Fruit fly (Drosophila melanogaster) whole organism, prepupa: ENCODE data around the gene CG7368.

Source experiments
- CG10631 ChIP-seq: fragments of 200-800 bp; sonication (Bioruptor generic); optimal IDR thresholded peaks from 2 replicates; lab custom pipeline; 2016; ENCODE audit warnings: missing biosample characterization, missing genetic modification characterization
- CG10669 ChIP-seq: fragments of 200-800 bp; sonication (Bioruptor generic); optimal IDR thresholded peaks from 3 replicates; lab custom pipeline; 2018; ENCODE audit warnings: missing biosample characterization, mild to moderate bottlenecking, missing genetic modification characterization, moderate library complexity
- CG11902 ChIP-seq: fragments of 200-800 bp; sonication (Bioruptor generic); optimal IDR thresholded peaks from 3 replicates; lab custom pipeline; 2016; ENCODE audit warnings: missing biosample characterization, missing genetic modification characterization
- CG15336 ChIP-seq: fragments of 200-800 bp; sonication (Bioruptor generic); IDR thresholded peaks from 2 replicates; pipeline ENCODE4 v1.3.6; 2022; ENCODE audit warnings: missing biosample characterization, missing genetic modification characterization
- CG1621 ChIP-seq: fragments of 200-800 bp; sonication (Bioruptor generic); optimal IDR thresholded peaks from 3 replicates; lab custom pipeline; 2018; ENCODE audit warnings: missing biosample characterization, mild to moderate bottlenecking, missing genetic modification characterization
- CG3032 ChIP-seq: fragments of 200-800 bp; optimal IDR thresholded peaks from 2 replicates; lab custom pipeline; 2019; ENCODE audit warnings: missing biosample characterization, mild to moderate bottlenecking, missing genetic modification characterization, moderate library complexity
- CG32006 ChIP-seq: fragments of 200-800 bp; sonication (Bioruptor generic); optimal IDR thresholded peaks from 3 replicates; lab custom pipeline; 2017; ENCODE audit warnings: missing biosample characterization, mild to moderate bottlenecking, missing genetic modification characterization
- CG34406 ChIP-seq: fragments of 200-800 bp; sonication (Bioruptor generic); optimal IDR thresholded peaks from 3 replicates; lab custom pipeline; 2016; ENCODE audit warnings: missing biosample characterization, missing genetic modification characterization
- CG4318 ChIP-seq: fragments of 200-800 bp; sonication (Bioruptor generic); optimal IDR thresholded peaks from 3 replicates; lab custom pipeline; 2017; ENCODE audit warnings: missing biosample characterization, mild to moderate bottlenecking, missing genetic modification characterization
- CG6163 ChIP-seq: fragments of 200-800 bp; sonication (Bioruptor generic); IDR thresholded peaks from 3 replicates; pipeline ENCODE4 v1.3.6; 2022; ENCODE audit warnings: missing biosample characterization, missing genetic modification characterization
- CG6276 ChIP-seq: fragments of 200-800 bp; sonication (Bioruptor generic); optimal IDR thresholded peaks from 2 replicates; lab custom pipeline; 2017; ENCODE audit warnings: missing biosample characterization, mild to moderate bottlenecking, missing genetic modification characterization
- CG6808 ChIP-seq: fragments of 200-800 bp; sonication (Bioruptor generic); optimal IDR thresholded peaks from 3 replicates; lab custom pipeline; 2017; ENCODE audit warnings: missing biosample characterization, missing genetic modification characterization, mild to moderate bottlenecking, moderate library complexity, missing genetic modification reagents
- CG6854 ChIP-seq: fragments of 200-800 bp; sonication (Bioruptor generic); optimal IDR thresholded peaks from 2 replicates; lab custom pipeline; 2017; ENCODE audit warnings: missing biosample characterization, mild to moderate bottlenecking, missing genetic modification characterization
- CG7368 ChIP-seq: fragments of 200-800 bp; sonication (Bioruptor generic); optimal IDR thresholded peaks from 3 replicates; lab custom pipeline; 2016; ENCODE audit warnings: missing biosample characterization, missing genetic modification characterization
- CG8119 ChIP-seq: fragments of 200-800 bp; sonication (Bioruptor generic); IDR thresholded peaks from 3 replicates; pipeline ENCODE4 v1.3.6; 2022; ENCODE audit warnings: missing biosample characterization, missing genetic modification characterization
- CG8319 ChIP-seq: fragments of 200-800 bp; sonication (Bioruptor generic); optimal IDR thresholded peaks from 3 replicates; lab custom pipeline; 2016; ENCODE audit warnings: missing biosample characterization, missing genetic modification characterization
- CG9139 ChIP-seq: fragments of 200-800 bp; sonication (Bioruptor generic); optimal IDR thresholded peaks from 3 replicates; lab custom pipeline; 2017; ENCODE audit warnings: missing biosample characterization, mild to moderate bottlenecking, missing genetic modification characterization
- Eip75B ChIP-seq: fragments of 200-800 bp; sonication (Bioruptor generic); optimal IDR thresholded peaks from 3 replicates; lab custom pipeline; 2016; ENCODE audit warnings: missing biosample characterization, missing genetic modification characterization
- Gug ChIP-seq: fragments of 200-800 bp; sonication (Bioruptor generic); IDR thresholded peaks from 2 replicates; pipeline ENCODE4 v1.3.6; 2022; ENCODE audit warnings: missing biosample characterization, missing genetic modification characterization
- Hr38 ChIP-seq: sonication (Bioruptor generic); optimal IDR thresholded peaks from 2 replicates; lab custom pipeline; 2016; ENCODE audit warnings: missing biosample characterization, missing genetic modification characterization
- Hr39 ChIP-seq: fragments of 200-800 bp; sonication (Bioruptor generic); optimal IDR thresholded peaks from 2 replicates; lab custom pipeline; 2016; ENCODE audit warnings: missing biosample characterization, missing genetic modification characterization
- Met ChIP-seq: fragments of 200-800 bp; sonication (Bioruptor generic); optimal IDR thresholded peaks from 3 replicates; lab custom pipeline; 2016; ENCODE audit warnings: missing biosample characterization, missing genetic modification characterization
- OdsH ChIP-seq: fragments of 200-800 bp; sonication (Bioruptor generic); optimal IDR thresholded peaks from 3 replicates; lab custom pipeline; 2016; ENCODE audit warnings: missing biosample characterization, missing genetic modification characterization
- Smox ChIP-seq: fragments of 200-800 bp; sonication (Bioruptor generic); optimal IDR thresholded peaks from 3 replicates; lab custom pipeline; 2016; ENCODE audit warnings: missing biosample characterization, missing genetic modification characterization
- Sox102F ChIP-seq: fragments of 200-800 bp; sonication (Bioruptor generic); optimal IDR thresholded peaks from 2 replicates; lab custom pipeline; 2016; ENCODE audit warnings: missing biosample characterization, mild to moderate bottlenecking, missing genetic modification characterization
- Sox14 ChIP-seq: fragments of 200-800 bp; sonication (Bioruptor generic); optimal IDR thresholded peaks from 3 replicates; lab custom pipeline; 2016; ENCODE audit warnings: missing biosample characterization, missing genetic modification characterization
- achi ChIP-seq: fragments of 200-800 bp; sonication (Bioruptor generic); optimal IDR thresholded peaks from 3 replicates; lab custom pipeline; 2016; ENCODE audit warnings: missing biosample characterization, missing genetic modification characterization
- acj6 ChIP-seq: fragments of 200-800 bp; sonication (Bioruptor generic); optimal IDR thresholded peaks from 3 replicates; lab custom pipeline; 2016; ENCODE audit warnings: missing biosample characterization, missing genetic modification characterization
- dac ChIP-seq: fragments of 200-800 bp; sonication (Bioruptor generic); optimal IDR thresholded peaks from 2 replicates; lab custom pipeline; 2017; ENCODE audit warnings: missing biosample characterization, mild to moderate bottlenecking, missing genetic modification characterization
- esn ChIP-seq: fragments of 200-800 bp; sonication (Bioruptor generic); optimal IDR thresholded peaks from 2 replicates; lab custom pipeline; 2016; ENCODE audit warnings: missing biosample characterization, mild to moderate bottlenecking, missing genetic modification characterization, moderate library complexity
- fd59A ChIP-seq: fragments of 200-800 bp; sonication (Bioruptor generic); optimal IDR thresholded peaks from 2 replicates; lab custom pipeline; 2017; ENCODE audit warnings: missing biosample characterization, mild to moderate bottlenecking, missing genetic modification characterization, missing genetic modification reagents
- fkh ChIP-seq: fragments of 200-800 bp; sonication (Bioruptor generic); optimal IDR thresholded peaks from 3 replicates; lab custom pipeline; 2017; ENCODE audit warnings: missing biosample characterization, mild to moderate bottlenecking, missing genetic modification characterization, moderate library complexity
- lz ChIP-seq: fragments of 200-800 bp; sonication (Bioruptor generic); optimal IDR thresholded peaks from 3 replicates; lab custom pipeline; 2016; ENCODE audit warnings: missing biosample characterization, missing genetic modification characterization
- net ChIP-seq: fragments of 200-800 bp; sonication (Bioruptor generic); optimal IDR thresholded peaks from 3 replicates; lab custom pipeline; 2016; ENCODE audit warnings: missing biosample characterization, missing genetic modification characterization
- salr ChIP-seq, 2 experiments: fragments of 200-800 bp; sonication (Bioruptor generic); optimal IDR thresholded peaks; 3 replicates each; lab custom pipeline; 2016 to 2018; ENCODE audit warnings: missing biosample characterization in 2 of 2, missing genetic modification characterization in 2 of 2, mild to moderate bottlenecking in 1 of 2
- spab ChIP-seq: fragments of 200-800 bp; sonication (Bioruptor generic); optimal IDR thresholded peaks from 2 replicates; lab custom pipeline; 2017; ENCODE audit warnings: missing biosample characterization, mild to moderate bottlenecking, missing genetic modification characterization, missing genetic modification reagents
- ss ChIP-seq, 2 experiments: fragments of 200-800 bp; sonication (Bioruptor generic); optimal IDR thresholded peaks; 2 replicates in 1 of 2; 3 replicates in 1 of 2; lab custom pipeline; 2017 to 2018; ENCODE audit warnings: mild to moderate bottlenecking in 2 of 2, missing biosample characterization in 2 of 2, missing genetic modification characterization in 2 of 2, moderate library complexity in 1 of 2
- topi ChIP-seq: fragments of 200-800 bp; sonication (Bioruptor generic); optimal IDR thresholded peaks from 3 replicates; lab custom pipeline; 2016; ENCODE audit warnings: missing biosample characterization, missing genetic modification characterization

The CG7368 gene

dm6 chr3L:11609153-11609809, 12.3 kb downstream of the CG7368 start, which contains the start of gene Duba (continued):
- 0 out of 2 replicates have a peak, but pooled peaks have one; percentile 44 for TF ChIP-seq CG15336 (GFP tag; lab: Robert Waterston, UW)
- no peak for TF ChIP-seq CG10631 (GFP tag; lab: Kevin White, UChicago)
- no peak for TF ChIP-seq CG6854 (GFP tag; lab: Kevin White, UChicago)
- TF ChIP-seq Smox (GFP tag; lab: Kevin White, UChicago), result no peak
- TF ChIP-seq achi (GFP tag; lab: Kevin White, UChicago), result no peak
- peak; percentile 99 for TF ChIP-seq CG1621 (tag; lab: Kevin White, UChicago)
- TF ChIP-seq, all 60 proteins: peak for 5

- TF ChIP-seq fkh, result peak; percentile 5
- no peak for TF ChIP-seq fd59A (GFP tag; lab: Kevin White, UChicago)
These were observed 12.8 kb downstream of the CG7368 start, which contains the start of gene CG42832 for dm6 chr3L:11609835-11610234. Gene CG42832 (plus strand): TSS chr3L:11610135.

- TF ChIP-seq spab (no peak), CG8319 (GFP tag; lab: Kevin White, UChicago) (no peak), CG4318 (GFP tag; lab: Kevin White, UChicago) (no peak)
- TF ChIP-seq, all 60 proteins: peak for 0
These were observed 23.0 kb downstream of the CG7368 start, which contains the start of gene Muc68Ca for dm6 chr3L:11620001-11620400. Gene Muc68Ca (minus strand): TSS chr3L:11620101.

- no peak for TF ChIP-seq Sox14 (GFP tag; lab: Kevin White, UChicago)
- no peak for TF ChIP-seq CG6276 (GFP tag; lab: Kevin White, UChicago)
- no peak for TF ChIP-seq CG6163 (GFP tag; lab: Robert Waterston, UW)
- no peak for TF ChIP-seq CG4318 (GFP tag; lab: Kevin White, UChicago)
- no peak for TF ChIP-seq CG8119 (GFP tag; lab: Robert Waterston, UW)
- no peak for TF ChIP-seq ss (GFP tag; optimal IDR thresholded peaks at IDR 0.05; lab: Kevin White, UChicago)
- no peak for TF ChIP-seq Smox (GFP tag; lab: Kevin White, UChicago)
- TF ChIP-seq CG32006 (GFP tag; lab: Kevin White, UChicago), result no peak
- no peak for TF ChIP-seq CG3032 (tag; lab: Kevin White, UChicago)
- TF ChIP-seq dac (GFP tag; lab: Kevin White, UChicago), result no peak
- no peak for TF ChIP-seq CG9139 (GFP tag; lab: Kevin White, UChicago)
- no peak for TF ChIP-seq lz (GFP tag; lab: Kevin White, UChicago)
- no peak for TF ChIP-seq salr (GFP tag; optimal IDR thresholded peaks at IDR 0.05; lab: Kevin White, UChicago)
- no peak for TF ChIP-seq Eip75B
- TF ChIP-seq CG6808 (GFP tag; lab: Kevin White, UChicago), result no peak
- no peak for TF ChIP-seq OdsH (GFP tag; lab: Kevin White, UChicago)
- no peak for TF ChIP-seq acj6 (GFP tag; lab: Kevin White, UChicago)
These were observed 25.7 kb downstream of the CG7368 start for dm6 chr3L:11622750-11623149.

dm6 chr3L:11623245-11623883, 26.4 kb downstream of the CG7368 start:
- TF ChIP-seq CG6163 (GFP tag; lab: Robert Waterston, UW) (no peak), CG32006 (GFP tag; lab: Kevin White, UChicago) (no peak), CG7368 (no peak), Smox (GFP tag; lab: Kevin White, UChicago) (no peak), Gug (GFP tag; lab: Robert Waterston, UW) (no peak), CG11902 (GFP tag; lab: Kevin White, UChicago) (no peak), topi (GFP tag; lab: Kevin White, UChicago) (peak; percentile 12), CG6854 (GFP tag; lab: Kevin White, UChicago) (peak; percentile 48), net (peak; percentile 7), fkh (no peak), CG10669 (peak; percentile 5), CG15336 (GFP tag; lab: Robert Waterston, UW) (no peak), Sox102F (GFP tag; lab: Kevin White, UChicago) (no peak), Met (no peak), CG6276 (GFP tag; lab: Kevin White, UChicago) (no peak), Hr39 (GFP tag; lab: Kevin White, UChicago) (no peak), fd59A (GFP tag; lab: Kevin White, UChicago) (no peak), CG4318 (GFP tag; lab: Kevin White, UChicago) (no peak), Eip75B (no peak), CG10631 (GFP tag; lab: Kevin White, UChicago) (no peak), CG34406 (no peak), Hr38 (GFP tag; lab: Kevin White, UChicago) (no peak), CG8319 (GFP tag; lab: Kevin White, UChicago) (no peak), esn (GFP tag; lab: Kevin White, UChicago) (peak; percentile 25), Sox14 (GFP tag; lab: Kevin White, UChicago) (no peak), dac (GFP tag; lab: Kevin White, UChicago) (no peak), CG1621 (tag; lab: Kevin White, UChicago) (no peak)
